Worm (Caenorhabditis elegans) whole organism, L2 larva: ENCODE results near the gene nhr-126.

ENCODE experiments used
- C34F6.9 ChIP-seq: fragments of 150-350 bp; optimal IDR thresholded peaks from 2 replicates; lab custom pipeline; 2014; ENCODE audit warnings: missing biosample characterization, missing genetic modification characterization
- F13H6.1 ChIP-seq: sonication (generic microtip); optimal IDR thresholded peaks from 2 replicates; lab custom pipeline; 2016; ENCODE audit warnings: missing genetic modification characterization, missing compliant biosample characterization
- R02D3.7 ChIP-seq: fragments of 150-350 bp; optimal IDR thresholded peaks from 2 replicates; lab custom pipeline; 2014; ENCODE audit warnings: missing biosample characterization, missing genetic modification characterization
- ZK546.5 ChIP-seq: sonication (generic microtip); optimal IDR thresholded peaks from 2 replicates; lab custom pipeline; 2017; ENCODE audit warnings: missing biosample characterization, missing genetic modification characterization
- blmp-1 ChIP-seq: sonication (generic microtip); optimal IDR thresholded peaks from 2 replicates; lab custom pipeline; 2017; ENCODE audit warnings: missing genetic modification characterization, mild to moderate bottlenecking, missing compliant biosample characterization, antibody characterized with exemption, moderate library complexity; ENCODE audit not compliant: insufficient read depth
- ceh-16 ChIP-seq: fragments of 150-350 bp; optimal IDR thresholded peaks from 2 replicates; lab custom pipeline; 2014; ENCODE audit warnings: missing biosample characterization, missing genetic modification characterization
- crh-2 ChIP-seq: sonication (generic microtip); optimal IDR thresholded peaks from 2 replicates; lab custom pipeline; 2017; ENCODE audit warnings: missing biosample characterization, missing genetic modification characterization
- egl-27 ChIP-seq: sonication (generic microtip); optimal IDR thresholded peaks from 3 replicates; lab custom pipeline; 2017; ENCODE audit warnings: missing biosample characterization, missing genetic modification reagents, missing genetic modification characterization
- elt-3 ChIP-seq: sonication (generic microtip); optimal IDR thresholded peaks from 2 replicates; lab custom pipeline; 2017; ENCODE audit warnings: missing biosample characterization, missing genetic modification characterization
- fos-1 ChIP-seq: fragments of 150-350 bp; optimal IDR thresholded peaks from 2 replicates; lab custom pipeline; 2014; ENCODE audit warnings: missing biosample characterization, missing genetic modification characterization
- gmeb-1 ChIP-seq: fragments of 150-350 bp; optimal IDR thresholded peaks from 2 replicates; lab custom pipeline; 2014; ENCODE audit warnings: missing biosample characterization, missing genetic modification characterization
- lin-13 ChIP-seq: fragments of 150-350 bp; optimal IDR thresholded peaks from 2 replicates; lab custom pipeline; 2014; ENCODE audit warnings: missing biosample characterization, missing genetic modification reagents, missing genetic modification characterization
- lin-39 ChIP-seq: fragments of 150-350 bp; optimal IDR thresholded peaks from 2 replicates; lab custom pipeline; 2014; ENCODE audit warnings: missing biosample characterization, missing genetic modification reagents, missing genetic modification characterization
- lsy-2 ChIP-seq, 2 experiments: fragments of 150-350 bp in 1 of 2; sonication (generic microtip) in 1 of 2; optimal IDR thresholded peaks; 2 replicates each; lab custom pipeline; 2014 to 2017; ENCODE audit warnings: missing biosample characterization in 2 of 2, missing genetic modification characterization in 2 of 2
- mab-5 ChIP-seq: fragments of 150-350 bp; optimal IDR thresholded peaks from 2 replicates; lab custom pipeline; 2014; ENCODE audit warnings: missing biosample characterization, missing genetic modification characterization
- mbf-1 ChIP-seq: sonication (generic microtip); optimal IDR thresholded peaks from 2 replicates; lab custom pipeline; 2017; ENCODE audit warnings: missing biosample characterization, missing genetic modification characterization
- mdl-1 ChIP-seq, 2 experiments: fragments of 150-350 bp in 1 of 2; sonication (generic microtip) in 1 of 2; optimal IDR thresholded peaks; 2 replicates each; lab custom pipeline; 2017; ENCODE audit warnings: missing biosample characterization in 2 of 2, missing genetic modification characterization in 2 of 2
- nhr-11 ChIP-seq: fragments of 150-350 bp; optimal IDR thresholded peaks from 2 replicates; lab custom pipeline; 2014; ENCODE audit warnings: missing biosample characterization, missing genetic modification characterization
- nhr-129 ChIP-seq: fragments of 150-350 bp; optimal IDR thresholded peaks from 2 replicates; lab custom pipeline; 2014; ENCODE audit warnings: missing biosample characterization, missing genetic modification characterization
- nhr-21 ChIP-seq: fragments of 150-350 bp; optimal IDR thresholded peaks from 2 replicates; lab custom pipeline; 2014; ENCODE audit warnings: missing biosample characterization, missing genetic modification characterization
- nhr-23 ChIP-seq: fragments of 150-350 bp; optimal IDR thresholded peaks from 2 replicates; lab custom pipeline; 2014; ENCODE audit warnings: missing biosample characterization, missing genetic modification reagents, missing genetic modification characterization
- nhr-237 ChIP-seq: fragments of 150-350 bp; optimal IDR thresholded peaks from 2 replicates; lab custom pipeline; 2014; ENCODE audit warnings: missing biosample characterization, missing genetic modification characterization
- nhr-25 ChIP-seq: fragments of 150-350 bp; sonication (generic microtip); optimal IDR thresholded peaks from 3 replicates; lab custom pipeline; 2014; ENCODE audit warnings: missing biosample characterization, missing genetic modification characterization
- nhr-77 ChIP-seq: fragments of 150-350 bp; optimal IDR thresholded peaks from 2 replicates; lab custom pipeline; 2014; ENCODE audit warnings: missing biosample characterization, missing genetic modification characterization
- peb-1 ChIP-seq: fragments of 150-350 bp; optimal IDR thresholded peaks from 2 replicates; lab custom pipeline; 2014; ENCODE audit warnings: missing biosample characterization, missing genetic modification characterization
- sem-4 ChIP-seq: fragments of 150-350 bp; optimal IDR thresholded peaks from 2 replicates; lab custom pipeline; 2014; ENCODE audit warnings: missing biosample characterization, missing genetic modification reagents, missing genetic modification characterization
- skn-1 ChIP-seq: sonication (generic microtip); optimal IDR thresholded peaks from 2 replicates; lab custom pipeline; 2017; ENCODE audit warnings: missing biosample characterization, missing genetic modification characterization
- sma-3 ChIP-seq: sonication (generic microtip); optimal IDR thresholded peaks from 2 replicates; lab custom pipeline; 2016; ENCODE audit warnings: missing genetic modification reagents, missing genetic modification characterization, missing compliant biosample characterization
- sma-9 ChIP-seq, 2 experiments: fragments of 150-350 bp in 1 of 2; sonication (generic microtip) in 1 of 2; optimal IDR thresholded peaks; 2 replicates each; lab custom pipeline; 2014 to 2016; ENCODE audit warnings: missing genetic modification characterization in 2 of 2, mild to moderate bottlenecking in 1 of 2, missing biosample characterization in 1 of 2, missing compliant biosample characterization in 1 of 2, missing genetic modification reagents in 1 of 2, moderate library complexity in 1 of 2
- snpc-4 ChIP-seq: fragments of 150-350 bp; optimal IDR thresholded peaks from 2 replicates; lab custom pipeline; 2014; ENCODE audit warnings: missing biosample characterization, missing genetic modification characterization
- unc-39 ChIP-seq: fragments of 150-350 bp; optimal IDR thresholded peaks from 2 replicates; lab custom pipeline; 2014; ENCODE audit warnings: missing biosample characterization, missing genetic modification characterization
- unc-55 ChIP-seq: fragments of 150-350 bp; sonication (generic microtip); optimal IDR thresholded peaks from 3 replicates; lab custom pipeline; 2014; ENCODE audit warnings: missing biosample characterization, missing genetic modification reagents, missing genetic modification characterization
- unc-62 ChIP-seq: fragments of 150-350 bp; optimal IDR thresholded peaks from 2 replicates; lab custom pipeline; 2014; ENCODE audit warnings: missing biosample characterization, missing genetic modification reagents, missing genetic modification characterization
- zag-1 ChIP-seq: fragments of 150-350 bp; optimal IDR thresholded peaks from 2 replicates; lab custom pipeline; 2014; ENCODE audit warnings: missing biosample characterization, missing genetic modification characterization
- ztf-4 ChIP-seq: fragments of 150-350 bp; optimal IDR thresholded peaks from 2 replicates; lab custom pipeline; 2014; ENCODE audit warnings: missing biosample characterization, missing genetic modification characterization

nhr-126 gene

ce11 chrV:2235848-2236247 lies 7.0 kb downstream of the nhr-126 start, which contains the start of gene cyp-33C4 (continued):
- TF ChIP-seq nhr-237, result no peak
- TF ChIP-seq ceh-16 (tag; lab: Kevin White, UChicago), result no peak
- TF ChIP-seq nhr-129, result peak; percentile 7
- TF ChIP-seq nhr-77 (tag; lab: Kevin White, UChicago), result no peak
- TF ChIP-seq snpc-4 (tag; lab: Kevin White, UChicago), result no peak
- no peak for TF ChIP-seq nhr-11 (tag; lab: Kevin White, UChicago)
- TF ChIP-seq crh-2 (tag; lab: Kevin White, UChicago), result no peak
- no peak for TF ChIP-seq peb-1
- TF ChIP-seq blmp-1 (tag; lab: Kevin White, UChicago), result no peak

- TF ChIP-seq ZK546.5 (tag; lab: Kevin White, UChicago) (no peak), gmeb-1 (tag; lab: Kevin White, UChicago) (peak; percentile 16), R02D3.7 (tag; lab: Kevin White, UChicago) (no peak), blmp-1 (tag; lab: Kevin White, UChicago) (no peak)
These were observed 9.1 kb downstream of the nhr-126 start for ce11 chrV:2238012-2238411.

ce11 chrV:2242630-2243029 lies 13.7 kb downstream of the nhr-126 start, which contains the start of gene cyp-33C3:
Gene cyp-33C3, plus strand, starts transcription at chrV:2242778.
- TF ChIP-seq ztf-4 (no peak), sem-4 (tag; lab: Kevin White, UChicago) (no peak), R02D3.7 (tag; lab: Kevin White, UChicago) (no peak), egl-27 (tag; lab: Kevin White, UChicago) (no peak), mbf-1 (no peak), unc-55 (GFP tag; lab: Kevin White, UChicago) (no peak), nhr-23 (tag; lab: Kevin White, UChicago) (no peak), zag-1 (tag; lab: Kevin White, UChicago) (no peak), F13H6.1 (tag; lab: Kevin White, UChicago) (no peak), lsy-2 (tag; optimal IDR thresholded peaks at IDR 0.05; lab: Kevin White, UChicago) (no peak)
- TF ChIP-seq, all 48 proteins: peak for 0

ce11 chrV:2244751-2245150 lies 15.9 kb downstream of the nhr-126 start, which contains the start of gene cyp-33C5:
Gene cyp-33C5, plus strand, starts transcription at chrV:2245004.
- peak; percentile 28 for TF ChIP-seq gmeb-1 (tag; lab: Kevin White, UChicago)
- no peak for TF ChIP-seq R02D3.7 (tag; lab: Kevin White, UChicago)
- no peak for TF ChIP-seq elt-3
- peak; percentile 26 for TF ChIP-seq nhr-129
- no peak for TF ChIP-seq mab-5
- peak; percentile 2 for TF ChIP-seq unc-55 (GFP tag; lab: Kevin White, UChicago)
- TF ChIP-seq zag-1 (tag; lab: Kevin White, UChicago), result no peak
- TF ChIP-seq fos-1, result peak; percentile 44
- TF ChIP-seq C34F6.9 (tag; lab: Kevin White, UChicago), result no peak
- peak; percentile 5 for TF ChIP-seq sma-3 (GFP tag; lab: Kevin White, UChicago)
- no peak for TF ChIP-seq ZK546.5 (tag; lab: Kevin White, UChicago)
- no peak for TF ChIP-seq mdl-1 (tag; optimal IDR thresholded peaks at IDR 0.05; lab: Kevin White, UChicago)
- no peak for TF ChIP-seq blmp-1 (tag; lab: Kevin White, UChicago)
- TF ChIP-seq skn-1 (tag; lab: Kevin White, UChicago), result no peak
- TF ChIP-seq sma-9 (GFP tag; optimal IDR thresholded peaks at IDR 0.05; lab: Kevin White, UChicago), result peak; percentile 74
- TF ChIP-seq sma-9 (tag; optimal IDR thresholded peaks at IDR 0.05; lab: Kevin White, UChicago), result no peak
- no peak for TF ChIP-seq nhr-25
- TF ChIP-seq nhr-21 (tag; lab: Kevin White, UChicago), result no peak
- TF ChIP-seq F13H6.1 (tag; lab: Kevin White, UChicago), result no peak
- TF ChIP-seq unc-62, result no peak
- no peak for TF ChIP-seq crh-2 (tag; lab: Kevin White, UChicago)
- TF ChIP-seq nhr-237, result no peak

ce11 chrV:2249310-2249709 lies 20.4 kb downstream of the nhr-126 start, which contains the start of gene cyp-33C6:
Gene cyp-33C6, minus strand, starts transcription at chrV:2249410.
- TF ChIP-seq nhr-129, result no peak
- no peak for TF ChIP-seq F13H6.1 (tag; lab: Kevin White, UChicago)
- no peak for TF ChIP-seq nhr-25
- TF ChIP-seq elt-3, result no peak
- TF ChIP-seq lin-13 (GFP tag; lab: Kevin White, UChicago), result no peak
- TF ChIP-seq zag-1 (tag; lab: Kevin White, UChicago), result no peak
- no peak for TF ChIP-seq R02D3.7 (tag; lab: Kevin White, UChicago)
- no peak for TF ChIP-seq mbf-1
- no peak for TF ChIP-seq lin-39 (tag; lab: Kevin White, UChicago)
- no peak for TF ChIP-seq gmeb-1 (tag; lab: Kevin White, UChicago)
- no peak for TF ChIP-seq nhr-23 (tag; lab: Kevin White, UChicago)
- TF ChIP-seq ZK546.5 (tag; lab: Kevin White, UChicago), result no peak
- no peak for TF ChIP-seq unc-39
- TF ChIP-seq nhr-21 (tag; lab: Kevin White, UChicago), result no peak
- TF ChIP-seq ceh-16 (tag; lab: Kevin White, UChicago), result no peak
- no peak for TF ChIP-seq mdl-1 (tag; optimal IDR thresholded peaks at IDR 0.05; lab: Kevin White, UChicago)
- no peak for TF ChIP-seq skn-1 (tag; lab: Kevin White, UChicago)
- no peak for TF ChIP-seq crh-2 (tag; lab: Kevin White, UChicago)
